Worm (Caenorhabditis elegans) whole organism, L2 larva: ENCODE measurements around the gene T20D3.6.

ENCODE experiments used
- elt-1 ChIP-seq: fragments of 150-350 bp; optimal IDR thresholded peaks from 2 replicates; lab custom pipeline; 2014; ENCODE audit warnings: missing biosample characterization, missing genetic modification characterization
- mab-5 ChIP-seq: fragments of 150-350 bp; optimal IDR thresholded peaks from 2 replicates; lab custom pipeline; 2014; ENCODE audit warnings: missing biosample characterization, missing genetic modification characterization
- nhr-11 ChIP-seq: fragments of 150-350 bp; optimal IDR thresholded peaks from 2 replicates; lab custom pipeline; 2014; ENCODE audit warnings: missing biosample characterization, missing genetic modification characterization
- zag-1 ChIP-seq: fragments of 150-350 bp; optimal IDR thresholded peaks from 2 replicates; lab custom pipeline; 2014; ENCODE audit warnings: missing biosample characterization, missing genetic modification characterization

- TF ChIP-seq mab-5 (tag; lab: Kevin White, UChicago) = no peak
- no peak for TF ChIP-seq nhr-11
- TF ChIP-seq zag-1 (tag; lab: Kevin White, UChicago) = no peak
- no peak for TF ChIP-seq elt-1 (tag; lab: Kevin White, UChicago)
Measured at ce11 chrIV:9304617-9305016, 34.5 kb downstream of the T20D3.6 start, which contains the start of gene F49C12.5.
